Worm (Caenorhabditis elegans): ENCODE measurements around the gene cki-2.

ce11 chrII:7778273-7778672, 38.0 kb upstream of the cki-2 start:
- TF ChIP-seq xbp-1 (tag; optimal IDR thresholded peaks at IDR 0.05) (no peak), C16A3.4 (tag; optimal IDR thresholded peaks at IDR 0.05) (no peak), snpc-4 (tag; optimal IDR thresholded peaks at IDR 0.05) (no peak), pqm-1 (tag; optimal IDR thresholded peaks at IDR 0.05) (no peak), efl-1 (optimal IDR thresholded peaks at IDR 0.05) (no peak), efl-1 (GFP tag; optimal IDR thresholded peaks at IDR 0.05 in 1 of 2) (no peak), mep-1 (tag; optimal IDR thresholded peaks at IDR 0.05) (no peak), jun-1 (tag; optimal IDR thresholded peaks at IDR 0.05) (no peak), dpl-1 (GFP tag; optimal IDR thresholded peaks at IDR 0.05) (no peak)

Data from whole organism, L1 larva.